Fruit fly (Drosophila melanogaster) whole organism, wandering third instar larva: ENCODE measurements around the gene CG42544.

Source experiments
- Abd-B ChIP-seq: fragments of >200 bp; optimal IDR thresholded peaks from 2 replicates; lab custom pipeline; 2017; ENCODE audit warnings: missing biosample characterization, missing genetic modification characterization
- Dfd ChIP-seq: fragments of >200 bp; optimal IDR thresholded peaks from 2 replicates; lab custom pipeline; 2017; ENCODE audit warnings: missing biosample characterization, missing genetic modification characterization
- Hr78 ChIP-seq: fragments of >200 bp; optimal IDR thresholded peaks from 2 replicates; lab custom pipeline; 2017; ENCODE audit warnings: missing biosample characterization, missing genetic modification characterization
- Mio ChIP-seq: sonication (Bioruptor generic); optimal IDR thresholded peaks from 2 replicates; lab custom pipeline; 2016; ENCODE audit warnings: missing biosample characterization, missing genetic modification characterization
- OdsH ChIP-seq: fragments of 200-800 bp; sonication (Bioruptor generic); optimal IDR thresholded peaks from 2 replicates; lab custom pipeline; 2016; ENCODE audit warnings: missing biosample characterization, mild to moderate bottlenecking, missing genetic modification characterization
- Vsx2 ChIP-seq: fragments of 200-300, 225-300 bp; sonication (Bioruptor generic); optimal IDR thresholded peaks from 2 replicates; lab custom pipeline; 2018; ENCODE audit warnings: missing biosample characterization, missing genetic modification characterization; ENCODE audit not compliant: partially characterized antibody
- br ChIP-seq: fragments of 200-800 bp; sonication (Bioruptor generic); optimal IDR thresholded peaks from 2 replicates; lab custom pipeline; 2016; ENCODE audit warnings: missing biosample characterization, missing genetic modification characterization
- dl ChIP-seq, 2 experiments: fragments of 175-275, 200-275 bp in 1 of 2; fragments of 200-275 bp in 1 of 2; sonication (Bioruptor generic); optimal IDR thresholded peaks; lab custom pipeline; 2018; ENCODE audit warnings: mild to moderate bottlenecking in 2 of 2, missing biosample characterization in 2 of 2, missing genetic modification characterization in 2 of 2, moderate library complexity in 2 of 2; ENCODE audit not compliant: partially characterized antibody in 2 of 2, insufficient read depth in 1 of 2
- foxo ChIP-seq, 2 experiments: fragments of 200-800 bp; sonication (Bioruptor generic); optimal IDR thresholded peaks; 2 replicates in 1 of 2; 3 replicates in 1 of 2; lab custom pipeline; 2016 to 2017; ENCODE audit warnings: missing biosample characterization in 2 of 2, missing genetic modification characterization in 2 of 2
- jim ChIP-seq: fragments of 175-275, 200-325 bp; sonication (Bioruptor generic); optimal IDR thresholded peaks from 2 replicates; lab custom pipeline; 2016; ENCODE audit warnings: missing biosample characterization, mild to moderate bottlenecking, missing genetic modification characterization
- psq ChIP-seq: fragments of 200-800 bp; sonication (Bioruptor generic); optimal IDR thresholded peaks from 3 replicates; lab custom pipeline; 2017; ENCODE audit warnings: missing biosample characterization, mild to moderate bottlenecking, missing genetic modification characterization, moderate library complexity
- rgr ChIP-seq: fragments of 200-800 bp; sonication (Bioruptor generic); optimal IDR thresholded peaks from 3 replicates; lab custom pipeline; 2016; ENCODE audit warnings: missing biosample characterization, mild to moderate bottlenecking, missing genetic modification characterization
- woc ChIP-seq: sonication (Bioruptor generic); optimal IDR thresholded peaks from 2 replicates; lab custom pipeline; 2016; ENCODE audit warnings: missing biosample characterization, mild to moderate bottlenecking, missing genetic modification characterization

dm6 chr3R:7276782-7277181 lies 27.6 kb upstream of the CG42544 start:
- TF ChIP-seq Hr78 (GFP tag; lab: Kevin White, UChicago) (no peak), Dfd (GFP tag; lab: Kevin White, UChicago) (peak; percentile 94), Vsx2 (GFP tag; lab: Kevin White, UChicago) (no peak), psq (GFP tag; lab: Kevin White, UChicago) (no peak), rgr (GFP tag; lab: Kevin White, UChicago) (no peak), foxo (GFP tag; optimal IDR thresholded peaks at IDR 0.05; lab: Kevin White, UChicago) (no peak), dl (GFP tag; optimal IDR thresholded peaks at IDR 0.05; lab: Kevin White, UChicago; ENCODE audit: insufficient read depth in 1 of 2, partially characterized antibody in 2 of 2) (no peak), jim (no peak), br (GFP tag; lab: Kevin White, UChicago) (no peak), Abd-B (GFP tag; lab: Kevin White, UChicago) (no peak), woc (GFP tag; lab: Kevin White, UChicago) (no peak), Mio (GFP tag; lab: Kevin White, UChicago) (no peak), OdsH (no peak)
